Worm (Caenorhabditis elegans) whole organism, midembryonic: ENCODE results near the gene hsp-1.

ENCODE experiments used
- T22C8.4 ChIP-seq: fragments of 200-800 bp; sonication (Bioruptor generic); IDR thresholded peaks from 2 replicates; pipeline ENCODE4 v1.3.6; 2022; ENCODE audit warnings: missing genetic modification characterization, missing compliant biosample characterization
- cog-1 ChIP-seq: sonication (generic microtip); optimal IDR thresholded peaks from 2 replicates; lab custom pipeline; 2016; ENCODE audit warnings: missing genetic modification characterization, missing compliant biosample characterization
- flt-1 ChIP-seq: fragments of 200-800 bp; sonication (Bioruptor generic); IDR thresholded peaks from 2 replicates; pipeline ENCODE4 v1.3.6; 2022; ENCODE audit warnings: missing genetic modification characterization, missing compliant biosample characterization
- klf-2 ChIP-seq: fragments of 200-800 bp; sonication (Bioruptor generic); conservative IDR thresholded peaks from 2 replicates; pipeline ENCODE4 v1.3.6; 2022; ENCODE audit warnings: missing genetic modification reagents, missing genetic modification characterization, missing compliant biosample characterization
- med-1 ChIP-seq: sonication (generic microtip); optimal IDR thresholded peaks from 2 replicates; lab custom pipeline; 2017; ENCODE audit warnings: missing genetic modification characterization, mild to moderate bottlenecking, missing compliant biosample characterization, antibody characterized with exemption, missing genetic modification reagents; ENCODE audit not compliant: insufficient read depth
- ref-1 ChIP-seq: fragments of 200-800 bp; sonication (Bioruptor generic); conservative IDR thresholded peaks from 2 replicates; pipeline ENCODE4 v1.3.6; 2022; ENCODE audit warnings: missing genetic modification reagents, missing genetic modification characterization, missing compliant biosample characterization
- tab-1 ChIP-seq: fragments of 200-800 bp; sonication (Bioruptor generic); IDR thresholded peaks from 2 replicates; pipeline ENCODE4 v1.3.6; 2022; ENCODE audit warnings: missing genetic modification characterization, missing compliant biosample characterization
- ztf-23 ChIP-seq: fragments of 200-800 bp; sonication (Bioruptor generic); IDR thresholded peaks from 2 replicates; pipeline ENCODE4 v1.3.6; 2022; ENCODE audit warnings: missing genetic modification reagents, missing genetic modification characterization, missing compliant biosample characterization
- ztf-29 ChIP-seq: fragments of 200-800 bp; sonication (Bioruptor generic); IDR thresholded peaks from 2 replicates; pipeline ENCODE4 v1.3.6; 2022; ENCODE audit warnings: missing genetic modification reagents, missing genetic modification characterization, missing compliant biosample characterization

The hsp-1 gene

ce11 chrIV:17268069-17268468 is 10.7 kb upstream of the hsp-1 start:
- TF ChIP-seq ref-1 (GFP tag; lab: Robert Waterston, UW) (no peak), cog-1 (tag; lab: Kevin White, UChicago) (no peak), klf-2 (GFP tag; lab: Robert Waterston, UW) (no peak), T22C8.4 (GFP tag; lab: Robert Waterston, UW) (no peak), ztf-29 (no peak), tab-1 (GFP tag; lab: Robert Waterston, UW) (no peak), ztf-23 (GFP tag; lab: Robert Waterston, UW) (no peak), med-1 (GFP tag; lab: Kevin White, UChicago) (no peak), flt-1 (no peak)

ce11 chrIV:17268628-17269027 is 10.1 kb upstream of the hsp-1 start:
- TF ChIP-seq ztf-29, result no peak
- peak; percentile 51 for TF ChIP-seq cog-1 (tag; lab: Kevin White, UChicago)
- no peak for TF ChIP-seq med-1 (GFP tag; lab: Kevin White, UChicago)
- no peak for TF ChIP-seq ref-1 (GFP tag; lab: Robert Waterston, UW)
- TF ChIP-seq klf-2 (GFP tag; lab: Robert Waterston, UW), result no peak
- no peak for TF ChIP-seq tab-1 (GFP tag; lab: Robert Waterston, UW)
- no peak for TF ChIP-seq T22C8.4 (GFP tag; lab: Robert Waterston, UW)
- 0 out of 2 replicates have a peak, but pooled peaks have one; percentile 61 for TF ChIP-seq ztf-23 (GFP tag; lab: Robert Waterston, UW)
- no peak for TF ChIP-seq flt-1

ce11 chrIV:17269042-17269441 is 9.7 kb upstream of the hsp-1 start, which contains the start of gene atgp-1:
Gene atgp-1, plus strand, starts transcription at chrIV:17269342.
- TF ChIP-seq ztf-23 (GFP tag; lab: Robert Waterston, UW), result no peak
- no peak for TF ChIP-seq ztf-29
- no peak for TF ChIP-seq med-1 (GFP tag; lab: Kevin White, UChicago)
- TF ChIP-seq tab-1 (GFP tag; lab: Robert Waterston, UW), result no peak

- peak; percentile 22 for TF ChIP-seq cog-1 (tag; lab: Kevin White, UChicago)
- TF ChIP-seq klf-2 (GFP tag; lab: Robert Waterston, UW), result no peak
Measured at ce11 chrIV:17269702-17270101, 9.1 kb upstream of the hsp-1 start.

ce11 chrIV:17273602-17274110 is 5.1 kb upstream of the hsp-1 start, which contains the start of gene gln-5:
Gene gln-5, minus strand, starts transcription at chrIV:17273652.
- TF ChIP-seq ztf-23 (GFP tag; lab: Robert Waterston, UW) (no peak), cog-1 (tag; lab: Kevin White, UChicago) (no peak), flt-1 (no peak), T22C8.4 (GFP tag; lab: Robert Waterston, UW) (no peak), tab-1 (GFP tag; lab: Robert Waterston, UW) (no peak), klf-2 (GFP tag; lab: Robert Waterston, UW) (no peak), ztf-29 (no peak), med-1 (GFP tag; lab: Kevin White, UChicago) (no peak), ref-1 (GFP tag; lab: Robert Waterston, UW) (no peak)

- TF ChIP-seq tab-1 (GFP tag; lab: Robert Waterston, UW) (no peak), ref-1 (GFP tag; lab: Robert Waterston, UW) (no peak), T22C8.4 (GFP tag; lab: Robert Waterston, UW) (no peak), ztf-23 (GFP tag; lab: Robert Waterston, UW) (no peak), klf-2 (GFP tag; lab: Robert Waterston, UW) (no peak), flt-1 (no peak), ztf-29 (no peak), med-1 (GFP tag; lab: Kevin White, UChicago) (no peak), cog-1 (tag; lab: Kevin White, UChicago) (no peak)
Measured at ce11 chrIV:17275281-17275680, 3.5 kb upstream of the hsp-1 start, which contains the start of gene lhfp-4. Gene lhfp-4, plus strand, starts transcription at chrIV:17275581.

- TF ChIP-seq ztf-29, result no peak
Measured at ce11 chrIV:17276705-17277458, 1.9 kb upstream of the hsp-1 start, which contains the start of gene clec-196. Gene clec-196, plus strand, starts transcription at chrIV:17276956.

- TF ChIP-seq med-1 (GFP tag; lab: Kevin White, UChicago), result no peak
- no peak for TF ChIP-seq tab-1 (GFP tag; lab: Robert Waterston, UW)
- no peak for TF ChIP-seq ref-1 (GFP tag; lab: Robert Waterston, UW)
- no peak for TF ChIP-seq cog-1 (tag; lab: Kevin White, UChicago)
- TF ChIP-seq flt-1, result no peak
- TF ChIP-seq klf-2 (GFP tag; lab: Robert Waterston, UW), result no peak
- TF ChIP-seq T22C8.4 (GFP tag; lab: Robert Waterston, UW), result no peak
- TF ChIP-seq ztf-23 (GFP tag; lab: Robert Waterston, UW), result no peak
- TF ChIP-seq ztf-29, result no peak
Measured at ce11 chrIV:17277459-17278173, 1.1 kb upstream of the hsp-1 start.

- TF ChIP-seq ztf-29 (peak; percentile 44; the same call in 1 of the 2 replicates), T22C8.4 (GFP tag; lab: Robert Waterston, UW) (no peak), med-1 (GFP tag; lab: Kevin White, UChicago) (no peak), klf-2 (GFP tag; lab: Robert Waterston, UW) (peak; percentile 66), ztf-23 (GFP tag; lab: Robert Waterston, UW) (peak; percentile 88; the same call in 1 of the 2 replicates), tab-1 (GFP tag; lab: Robert Waterston, UW) (no peak), flt-1 (peak; percentile 81), cog-1 (tag; lab: Kevin White, UChicago) (peak; percentile 96)
Measured at ce11 chrIV:17278363-17278762, 396 bp upstream of the hsp-1 start.
